Worm (Caenorhabditis elegans) whole organism, L4 larva: Measurements from ENCODE around the gene B0303.14.

ENCODE experiments used
- R02D3.7 ChIP-seq: fragments of 150-350 bp; sonication (generic microtip); optimal IDR thresholded peaks from 3 replicates; lab custom pipeline; 2014; ENCODE audit warnings: missing biosample characterization, missing genetic modification characterization
- T20F7.1 ChIP-seq: fragments of 200-800 bp; sonication (Bioruptor generic); optimal IDR thresholded peaks from 2 replicates; lab custom pipeline; 2018; ENCODE audit warnings: mild to moderate bottlenecking, missing genetic modification characterization, missing compliant biosample characterization
- ZK337.2 ChIP-seq: fragments of 200-800 bp; sonication (Bioruptor generic); IDR thresholded peaks from 2 replicates; pipeline ENCODE4 v1.3.6; 2022; ENCODE audit warnings: missing genetic modification reagents, missing genetic modification characterization, missing compliant biosample characterization
- aly-2 ChIP-seq: sonication (generic microtip); optimal IDR thresholded peaks from 2 replicates; lab custom pipeline; 2018; ENCODE audit warnings: missing biosample characterization, missing genetic modification characterization
- ama-1 ChIP-seq: fragments of 150-350 bp; optimal IDR thresholded peaks from 2 replicates; lab custom pipeline; 2014; ENCODE audit warnings: inconsistent platforms, mixed read lengths
- ceh-28 ChIP-seq: fragments of 150-350 bp; optimal IDR thresholded peaks from 2 replicates; lab custom pipeline; 2014; ENCODE audit warnings: missing biosample characterization, missing genetic modification reagents, missing genetic modification characterization
- ceh-82 ChIP-seq: sonication (generic microtip); optimal IDR thresholded peaks from 2 replicates; lab custom pipeline; 2017; ENCODE audit warnings: missing biosample characterization, missing genetic modification characterization
- daf-12 ChIP-seq: fragments of 150-350 bp; optimal IDR thresholded peaks from 2 replicates; lab custom pipeline; 2014; ENCODE audit warnings: missing biosample characterization, missing genetic modification reagents, missing genetic modification characterization
- daf-16 ChIP-seq, 3 experiments: sonication (generic microtip); optimal IDR thresholded peaks; 2 replicates each; lab custom pipeline; 2016 to 2017; ENCODE audit warnings: missing genetic modification characterization in 3 of 3, missing genetic modification reagents in 3 of 3, mild to moderate bottlenecking in 2 of 3, missing compliant biosample characterization in 2 of 3, missing biosample characterization in 1 of 3, moderate library complexity in 1 of 3
- dpl-1 ChIP-seq: fragments of 150-350 bp; optimal IDR thresholded peaks from 2 replicates; lab custom pipeline; 2014; ENCODE audit warnings: missing biosample characterization, missing genetic modification reagents, missing genetic modification characterization
- dve-1 ChIP-seq: sonication (generic microtip); optimal IDR thresholded peaks from 2 replicates; lab custom pipeline; 2017; ENCODE audit warnings: antibody characterized with exemption, mild to moderate bottlenecking, missing genetic modification characterization, missing compliant biosample characterization; ENCODE audit not compliant: insufficient read depth
- gei-8 ChIP-seq: fragments of 200-800 bp; sonication (Bioruptor generic); optimal IDR thresholded peaks from 2 replicates; lab custom pipeline; 2018; ENCODE audit warnings: mild to moderate bottlenecking, missing genetic modification characterization, missing compliant biosample characterization
- hif-1 ChIP-seq, 2 experiments: sonication (generic microtip); optimal IDR thresholded peaks; 2 replicates each; lab custom pipeline; 2016 to 2017; ENCODE audit warnings: missing compliant biosample characterization in 2 of 2, missing genetic modification characterization in 2 of 2, missing genetic modification reagents in 2 of 2, missing genotype in 2 of 2, mild to moderate bottlenecking in 1 of 2
- hlh-11 ChIP-seq: fragments of 200-800 bp; sonication (Bioruptor generic); optimal IDR thresholded peaks from 2 replicates; lab custom pipeline; 2018; ENCODE audit warnings: mild to moderate bottlenecking, missing genetic modification characterization, missing compliant biosample characterization
- hlh-30 ChIP-seq: sonication (generic microtip); optimal IDR thresholded peaks from 2 replicates; lab custom pipeline; 2017; ENCODE audit warnings: antibody characterized with exemption, mild to moderate bottlenecking, missing genetic modification characterization, missing compliant biosample characterization; ENCODE audit not compliant: insufficient read depth
- hmg-1.1 ChIP-seq: fragments of 200-800 bp; sonication (Bioruptor generic); IDR thresholded peaks from 2 replicates; pipeline ENCODE4 v1.3.6; 2022; ENCODE audit warnings: missing genetic modification reagents, missing genetic modification characterization, missing compliant biosample characterization
- jun-1 ChIP-seq: fragments of 150-350 bp; optimal IDR thresholded peaks from 2 replicates; lab custom pipeline; 2014; ENCODE audit warnings: missing biosample characterization, missing genetic modification reagents, missing genetic modification characterization
- lin-13 ChIP-seq: fragments of 150-350 bp; optimal IDR thresholded peaks from 2 replicates; lab custom pipeline; 2014; ENCODE audit warnings: missing biosample characterization, missing genetic modification reagents, missing genetic modification characterization
- lin-38 ChIP-seq: fragments of 200-800 bp; sonication (Bioruptor generic); IDR thresholded peaks from 2 replicates; pipeline ENCODE4 v1.3.6; 2022; ENCODE audit warnings: missing genetic modification reagents, missing genetic modification characterization, missing compliant biosample characterization
- lin-39 ChIP-seq: fragments of 150-350 bp; optimal IDR thresholded peaks from 2 replicates; lab custom pipeline; 2014; ENCODE audit warnings: missing biosample characterization, missing genetic modification reagents, missing genetic modification characterization
- lir-3 ChIP-seq: sonication (generic microtip); optimal IDR thresholded peaks from 2 replicates; lab custom pipeline; 2016; ENCODE audit warnings: mild to moderate bottlenecking, missing genetic modification characterization, missing compliant biosample characterization
- lsy-2 ChIP-seq, 2 experiments: fragments of 150-350 bp in 1 of 2; sonication (generic microtip) in 1 of 2; optimal IDR thresholded peaks; 2 replicates each; lab custom pipeline; 2014 to 2017; ENCODE audit warnings: missing biosample characterization in 2 of 2, missing genetic modification characterization in 2 of 2
- mdl-1 ChIP-seq, 2 experiments: fragments of 150-350 bp in 1 of 2; sonication (generic microtip) in 1 of 2; optimal IDR thresholded peaks; 2 replicates each; lab custom pipeline; 2014 to 2017; ENCODE audit warnings: missing biosample characterization in 2 of 2, missing genetic modification characterization in 2 of 2
- mdt-29 ChIP-seq: fragments of 200-800 bp; sonication (Bioruptor generic); IDR thresholded peaks from 2 replicates; pipeline ENCODE4 v1.3.6; 2022; ENCODE audit warnings: missing genetic modification reagents, missing genetic modification characterization, missing compliant biosample characterization
- mep-1 ChIP-seq: fragments of 150-350 bp; sonication (generic microtip); optimal IDR thresholded peaks from 3 replicates; lab custom pipeline; 2014; ENCODE audit warnings: missing biosample characterization, missing genetic modification characterization
- mes-2 ChIP-seq: sonication (generic microtip); optimal IDR thresholded peaks from 2 replicates; lab custom pipeline; 2016; ENCODE audit warnings: missing genotype, mild to moderate bottlenecking, missing genetic modification characterization, missing compliant biosample characterization; ENCODE audit not compliant: poor library complexity, severe bottlenecking
- mxl-3 ChIP-seq: fragments of 200-800 bp; sonication (Bioruptor generic); optimal IDR thresholded peaks from 2 replicates; lab custom pipeline; 2018; ENCODE audit warnings: mild to moderate bottlenecking, missing genetic modification characterization, missing compliant biosample characterization
- nhr-102 ChIP-seq: sonication (generic microtip); optimal IDR thresholded peaks from 2 replicates; lab custom pipeline; 2016; ENCODE audit warnings: mild to moderate bottlenecking, missing genetic modification characterization, moderate library complexity, missing compliant biosample characterization
- nhr-28 ChIP-seq: fragments of 150-350 bp; optimal IDR thresholded peaks from 2 replicates; lab custom pipeline; 2014; ENCODE audit warnings: missing biosample characterization, missing genetic modification characterization
- nhr-41 ChIP-seq: fragments of 200-800 bp; sonication (Bioruptor generic); IDR thresholded peaks from 2 replicates; pipeline ENCODE4 v1.3.6; 2022; ENCODE audit warnings: missing genetic modification reagents, missing genetic modification characterization, missing compliant biosample characterization
- nhr-42 ChIP-seq: fragments of 200-800 bp; sonication (Bioruptor generic); IDR thresholded peaks from 2 replicates; pipeline ENCODE4 v1.3.6; 2022; ENCODE audit warnings: missing genetic modification characterization, missing compliant biosample characterization
- nhr-76 ChIP-seq: fragments of 150-350 bp; optimal IDR thresholded peaks from 2 replicates; lab custom pipeline; 2014; ENCODE audit warnings: missing biosample characterization, missing genetic modification characterization
- pha-4 ChIP-seq, 2 experiments: fragments of 150-350 bp in 1 of 2; fragments of 200-800 bp in 1 of 2; sonication (Bioruptor generic) in 1 of 2; IDR thresholded peaks in 1 of 2; optimal IDR thresholded peaks in 1 of 2; 2 replicates each; pipeline versions ENCODE4 v1.3.6 to Lab custom; 2014 to 2022; ENCODE audit warnings: missing genetic modification characterization in 2 of 2, missing genetic modification reagents in 2 of 2, missing biosample characterization in 1 of 2, missing compliant biosample characterization in 1 of 2
- php-3 ChIP-seq: fragments of 200-800 bp; sonication (Bioruptor generic); IDR thresholded peaks from 2 replicates; pipeline ENCODE4 v1.3.6; 2022; ENCODE audit warnings: missing genetic modification reagents, missing genetic modification characterization, missing compliant biosample characterization
- rbr-2 ChIP-seq: sonication (generic microtip); optimal IDR thresholded peaks from 2 replicates; lab custom pipeline; 2016; ENCODE audit warnings: missing genotype, missing genetic modification characterization, missing compliant biosample characterization
- spr-3 ChIP-seq: fragments of 200-800 bp; sonication (Bioruptor generic); optimal IDR thresholded peaks from 2 replicates; lab custom pipeline; 2018; ENCODE audit warnings: mild to moderate bottlenecking, missing genetic modification characterization, missing compliant biosample characterization
- tag-97 ChIP-seq: fragments of 200-800 bp; sonication (Bioruptor generic); IDR thresholded peaks from 2 replicates; pipeline ENCODE4 v1.3.6; 2022; ENCODE audit warnings: missing genetic modification characterization, missing compliant biosample characterization
- unc-130 ChIP-seq: sonication (generic microtip); optimal IDR thresholded peaks from 2 replicates; lab custom pipeline; 2016; ENCODE audit warnings: missing genetic modification reagents, missing genetic modification characterization, missing compliant biosample characterization
- vab-7 ChIP-seq: fragments of 200-800 bp; sonication (Bioruptor generic); IDR thresholded peaks from 2 replicates; pipeline ENCODE4 v1.3.6; 2022; ENCODE audit warnings: missing genetic modification reagents, missing genetic modification characterization, missing compliant biosample characterization
- zag-1 ChIP-seq: fragments of 150-350 bp; optimal IDR thresholded peaks from 2 replicates; lab custom pipeline; 2014; ENCODE audit warnings: missing biosample characterization, missing genetic modification characterization
- zip-2 ChIP-seq: fragments of 150-350 bp; optimal IDR thresholded peaks from 2 replicates; lab custom pipeline; 2014; ENCODE audit warnings: missing biosample characterization, missing genetic modification characterization
- ztf-11 ChIP-seq: fragments of 150-350 bp; optimal IDR thresholded peaks from 2 replicates; lab custom pipeline; 2014; ENCODE audit warnings: missing biosample characterization, missing genetic modification characterization
- ztf-7 ChIP-seq: fragments of 150-350 bp; optimal IDR thresholded peaks from 2 replicates; lab custom pipeline; 2014; ENCODE audit warnings: missing biosample characterization, missing genetic modification characterization

The B0303.14 gene

DNA sequence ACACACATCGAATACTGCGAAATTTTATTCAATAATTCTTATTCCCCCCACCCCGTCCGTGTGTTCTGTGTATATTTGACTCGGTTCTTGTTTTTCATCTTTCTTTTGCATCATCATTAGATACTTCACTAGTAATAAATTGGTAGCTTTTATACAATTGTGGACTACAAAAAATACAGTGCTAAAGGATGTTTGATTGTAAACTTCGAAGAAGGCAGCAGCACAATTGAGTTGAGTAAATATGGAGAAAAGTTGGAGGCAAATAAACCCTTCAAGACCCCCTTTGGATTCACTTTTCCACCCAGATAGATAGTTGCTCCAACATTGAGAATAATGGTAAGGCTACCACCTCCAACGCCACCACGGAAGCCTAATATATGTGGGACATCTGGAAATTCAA is 22.7 kb downstream of the B0303.14 start, which contains the start of gene B0303.7:
B0303.7 (plus strand) TSS at position 301 of the 400 bp plus-strand sequence.
- TF ChIP-seq zag-1 (tag; lab: Kevin White, UChicago) = no peak
- no peak for TF ChIP-seq gei-8
- no peak for TF ChIP-seq ZK337.2 (GFP tag; lab: Robert Waterston, UW)
- no peak for TF ChIP-seq mdl-1 (tag; optimal IDR thresholded peaks at IDR 0.05; lab: Kevin White, UChicago)
- no peak for TF ChIP-seq hlh-30 (tag; lab: Kevin White, UChicago)
- TF ChIP-seq ama-1 (lab: Kevin White, UChicago) = peak; percentile 17
- TF ChIP-seq, all 104 proteins: peak for 1

DNA sequence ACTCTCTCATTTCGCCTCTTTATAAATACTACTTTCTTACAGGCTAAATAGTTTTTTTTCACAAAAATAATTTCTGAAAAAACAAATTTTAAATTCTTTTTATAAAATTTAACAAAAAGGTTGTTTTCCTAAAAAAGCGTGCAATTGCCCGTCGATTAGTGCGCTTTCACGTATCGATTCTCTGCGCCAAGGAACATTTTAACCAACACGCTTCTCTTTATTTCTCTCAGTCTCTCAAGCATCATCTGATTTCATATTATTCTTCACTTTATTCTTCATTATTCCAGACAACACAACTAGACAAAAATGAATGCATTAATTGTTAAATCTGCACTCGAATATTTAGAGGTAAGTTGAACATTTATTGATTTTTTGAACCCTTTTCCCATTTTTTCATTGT is 26.3 kb downstream of the B0303.14 start, which contains the start of gene B0303.4:
B0303.4 (plus strand) TSS at position 196 of the 400 bp plus-strand sequence.
- peak; percentile 57 for TF ChIP-seq mxl-3 (GFP tag; lab: Kevin White, UChicago)
- no peak for TF ChIP-seq nhr-76 (tag; lab: Kevin White, UChicago)
- TF ChIP-seq mdl-1 (tag; optimal IDR thresholded peaks at IDR 0.05; lab: Kevin White, UChicago) = peak in 1 of 2 experiments; percentile 69
- TF ChIP-seq pha-4 (GFP tag; IDR thresholded peaks at IDR 0.05; lab: Robert Waterston, UW) = no peak
- TF ChIP-seq pha-4 (tag; optimal IDR thresholded peaks at IDR 0.05; lab: Kevin White, UChicago) = peak; percentile 45
- no peak for TF ChIP-seq zag-1 (tag; lab: Kevin White, UChicago)
- peak; percentile 52 for TF ChIP-seq T20F7.1
- peak; percentile 90 for TF ChIP-seq hlh-30 (tag; lab: Kevin White, UChicago)
- no peak for TF ChIP-seq lin-39 (tag; lab: Kevin White, UChicago)
- no peak for TF ChIP-seq vab-7 (GFP tag; lab: Robert Waterston, UW)
- TF ChIP-seq daf-12 = no peak
- TF ChIP-seq ztf-11 = no peak
- peak in 1 of 2 experiments; percentile 6 for TF ChIP-seq hif-1 (tag; optimal IDR thresholded peaks at IDR 0.05; lab: Kevin White, UChicago)
- TF ChIP-seq mep-1 = peak; percentile 82
- TF ChIP-seq mes-2 (tag; lab: Kevin White, UChicago) = peak; percentile 65
- peak; percentile 47 for TF ChIP-seq ceh-28
- TF ChIP-seq lsy-2 (tag; optimal IDR thresholded peaks at IDR 0.05; lab: Kevin White, UChicago) = peak in 1 of 2 experiments; percentile 78
- no peak for TF ChIP-seq nhr-42
- no peak for TF ChIP-seq jun-1 (tag; lab: Kevin White, UChicago)
- 0 out of 2 replicates have a peak, but pooled peaks have one; percentile 28 for TF ChIP-seq lin-38 (GFP tag; lab: Robert Waterston, UW)
- peak; percentile 7 for TF ChIP-seq dpl-1
- peak; percentile 65 for TF ChIP-seq nhr-28 (tag; lab: Kevin White, UChicago)
- TF ChIP-seq daf-16 (GFP tag; optimal IDR thresholded peaks at IDR 0.05; lab: Kevin White, UChicago) = no peak
- peak; percentile 46 for TF ChIP-seq daf-16 (tag; optimal IDR thresholded peaks at IDR 0.05; lab: Kevin White, UChicago)
- peak; percentile 41 for TF ChIP-seq rbr-2 (tag; lab: Kevin White, UChicago)
- TF ChIP-seq dve-1 (tag; lab: Kevin White, UChicago) = peak; percentile 48
- peak; percentile 85 for TF ChIP-seq ztf-7 (tag; lab: Kevin White, UChicago)
- TF ChIP-seq hmg-1.1 (GFP tag; lab: Robert Waterston, UW) = 0 out of 2 replicates have a peak, but pooled peaks have one; percentile 34
- TF ChIP-seq hlh-11 = peak; percentile 63

DNA sequence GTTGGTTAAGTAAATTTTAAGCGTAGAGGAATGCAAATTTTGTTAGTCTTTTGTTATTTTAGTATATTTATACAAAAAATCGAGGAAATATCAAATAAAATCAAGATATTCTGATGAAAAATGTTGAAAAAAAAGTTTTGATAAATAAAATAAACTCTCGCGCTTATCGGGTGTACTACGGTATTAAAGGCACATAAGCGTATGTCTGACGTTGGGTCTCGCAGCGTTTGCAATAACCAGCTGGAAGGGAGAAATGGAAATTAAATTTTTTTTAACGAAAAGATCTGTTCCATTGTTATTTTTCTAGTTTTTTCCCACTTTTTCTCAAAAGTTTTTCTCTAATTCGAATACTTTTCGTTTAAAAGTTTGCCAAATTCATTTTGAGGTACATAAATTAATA is 26.8 kb downstream of the B0303.14 start:
- TF ChIP-seq lir-3 (tag; lab: Kevin White, UChicago) (no peak), unc-130 (GFP tag; lab: Kevin White, UChicago) (peak; percentile 45)
- TF ChIP-seq, all 104 proteins: peak for 1

- TF ChIP-seq R02D3.7 (tag; lab: Kevin White, UChicago) = no peak
- TF ChIP-seq tag-97 (GFP tag; lab: Robert Waterston, UW) = no peak
- no peak for TF ChIP-seq lin-38 (GFP tag; lab: Robert Waterston, UW)
- TF ChIP-seq zip-2 (tag; lab: Kevin White, UChicago) = no peak
- no peak for TF ChIP-seq aly-2 (tag; lab: Kevin White, UChicago)
- no peak for TF ChIP-seq php-3
- TF ChIP-seq nhr-102 (tag; lab: Kevin White, UChicago) = no peak
- no peak for TF ChIP-seq ceh-82 (tag; lab: Kevin White, UChicago)
- TF ChIP-seq spr-3 (GFP tag; lab: Kevin White, UChicago) = no peak
- no peak for TF ChIP-seq lin-13 (GFP tag; lab: Kevin White, UChicago)
- TF ChIP-seq mdt-29 = no peak
- no peak for TF ChIP-seq hif-1 (tag; optimal IDR thresholded peaks at IDR 0.05; lab: Kevin White, UChicago)
- TF ChIP-seq dve-1 (tag; lab: Kevin White, UChicago) = peak; percentile 71
- peak; percentile 89 for TF ChIP-seq mxl-3 (GFP tag; lab: Kevin White, UChicago)
- peak; percentile 96 for TF ChIP-seq nhr-28 (tag; lab: Kevin White, UChicago)
- TF ChIP-seq nhr-41 (GFP tag; lab: Robert Waterston, UW) = no peak
- TF ChIP-seq gei-8 = no peak
Measured at ce11 chrIII:8688438-8688946, 27.5 kb downstream of the B0303.14 start, which contains the start of gene hadb-1. hadb-1 (minus strand) TSS chrIII:8688488.
